Fruit fly (Drosophila melanogaster) whole organism, pupa: ENCODE measurements around the gene CG5280.
A peak's percentile ranks its signal among the peaks of the same experiment; 100 is the strongest.

Source experiments
- CG10348 ChIP-seq: fragments of 200-800 bp; sonication (Bioruptor generic); IDR thresholded peaks from 2 replicates; pipeline ENCODE4 v1.3.6; 2022; ENCODE audit warnings: missing biosample characterization, missing genetic modification characterization
- CG12605 ChIP-seq: fragments of 200-800 bp; sonication (Bioruptor generic); IDR thresholded peaks from 2 replicates; pipeline ENCODE4 v1.3.6; 2022; ENCODE audit warnings: missing biosample characterization, missing genetic modification characterization
- CG13204 ChIP-seq: fragments of 200-800 bp; sonication (Bioruptor generic); optimal IDR thresholded peaks from 2 replicates; lab custom pipeline; 2018; ENCODE audit warnings: missing biosample characterization, mild to moderate bottlenecking, missing genetic modification characterization, moderate library complexity
- CG14655 ChIP-seq: fragments of 200-800 bp; sonication (Bioruptor generic); optimal IDR thresholded peaks from 3 replicates; lab custom pipeline; 2017; ENCODE audit warnings: mild to moderate bottlenecking, missing biosample characterization, missing genetic modification reagents, missing genetic modification characterization
- CG15710 ChIP-seq: fragments of 200-800 bp; sonication (Bioruptor generic); optimal IDR thresholded peaks from 2 replicates; lab custom pipeline; 2018; ENCODE audit warnings: missing biosample characterization, mild to moderate bottlenecking, missing genetic modification characterization, moderate library complexity
- CG17806 ChIP-seq: fragments of 200-800 bp; sonication (Bioruptor generic); optimal IDR thresholded peaks from 2 replicates; lab custom pipeline; 2018; ENCODE audit warnings: missing biosample characterization, mild to moderate bottlenecking, missing genetic modification characterization, moderate library complexity
- CG32121 ChIP-seq: fragments of 200-800 bp; sonication (Bioruptor generic); IDR thresholded peaks from 2 replicates; pipeline ENCODE4 v1.3.6; 2022; ENCODE audit warnings: missing biosample characterization, missing genetic modification characterization
- CG34367 ChIP-seq: fragments of 200-800 bp; sonication (Bioruptor generic); optimal IDR thresholded peaks from 2 replicates; lab custom pipeline; 2018; ENCODE audit warnings: missing biosample characterization, mild to moderate bottlenecking, missing genetic modification characterization
- CG4496 ChIP-seq: fragments of 200-800 bp; sonication (Bioruptor generic); IDR thresholded peaks from 3 replicates; pipeline ENCODE4 v1.3.6; 2022; ENCODE audit warnings: missing biosample characterization, missing genetic modification characterization
- CG8159 ChIP-seq: fragments of 200-800 bp; sonication (Bioruptor generic); optimal IDR thresholded peaks from 3 replicates; lab custom pipeline; 2018; ENCODE audit warnings: missing biosample characterization, mild to moderate bottlenecking, missing genetic modification characterization, moderate library complexity
- CG8301 ChIP-seq: fragments of 200-800 bp; sonication (Bioruptor generic); optimal IDR thresholded peaks from 2 replicates; lab custom pipeline; 2018; ENCODE audit warnings: missing biosample characterization, mild to moderate bottlenecking, missing genetic modification characterization
- CG9948 ChIP-seq: fragments of 200-800 bp; sonication (Bioruptor generic); optimal IDR thresholded peaks from 2 replicates; lab custom pipeline; 2018; ENCODE audit warnings: missing biosample characterization, mild to moderate bottlenecking, missing genetic modification characterization, moderate library complexity
- D1 ChIP-seq: fragments of 200-800 bp; sonication (Bioruptor generic); optimal IDR thresholded peaks from 2 replicates; lab custom pipeline; 2018; ENCODE audit warnings: missing biosample characterization, mild to moderate bottlenecking, missing genetic modification characterization, moderate library complexity
- EcR ChIP-seq: fragments of 200-800 bp; sonication (Bioruptor generic); optimal IDR thresholded peaks from 3 replicates; lab custom pipeline; 2019; ENCODE audit warnings: missing biosample characterization, missing genetic modification characterization, mild to moderate bottlenecking, moderate library complexity, missing genetic modification reagents
- Ets98B ChIP-seq: fragments of 200-800 bp; sonication (Bioruptor generic); IDR thresholded peaks from 2 replicates; pipeline ENCODE4 v1.3.6; 2022; ENCODE audit warnings: missing biosample characterization, missing genetic modification characterization
- Pif1A ChIP-seq: fragments of 200-800 bp; sonication (Bioruptor generic); optimal IDR thresholded peaks from 3 replicates; lab custom pipeline; 2016; ENCODE audit warnings: missing biosample characterization, missing genetic modification characterization
- Pif1B ChIP-seq: fragments of 200-800 bp; sonication (Bioruptor generic); optimal IDR thresholded peaks from 3 replicates; lab custom pipeline; 2016; ENCODE audit warnings: missing biosample characterization, missing genetic modification characterization
- Snoo ChIP-seq: fragments of 200-800 bp; sonication (Bioruptor generic); optimal IDR thresholded peaks from 3 replicates; lab custom pipeline; 2017; ENCODE audit warnings: missing biosample characterization, mild to moderate bottlenecking, missing genetic modification characterization, inconsistent platforms
- fd96Ca ChIP-seq: fragments of 200-800 bp; sonication (Bioruptor generic); IDR thresholded peaks from 3 replicates; pipeline ENCODE4 v1.3.6; 2022; ENCODE audit warnings: missing biosample characterization, missing genetic modification characterization
- gl ChIP-seq: fragments of 200-800 bp; sonication (Bioruptor generic); optimal IDR thresholded peaks from 2 replicates; lab custom pipeline; 2018; ENCODE audit warnings: missing biosample characterization, mild to moderate bottlenecking, missing genetic modification characterization
- rn ChIP-seq: fragments of 200-800 bp; sonication (Bioruptor generic); IDR thresholded peaks from 2 replicates; pipeline ENCODE4 v1.3.6; 2022; ENCODE audit warnings: missing biosample characterization, missing genetic modification characterization

Gene CG5280

DNA sequence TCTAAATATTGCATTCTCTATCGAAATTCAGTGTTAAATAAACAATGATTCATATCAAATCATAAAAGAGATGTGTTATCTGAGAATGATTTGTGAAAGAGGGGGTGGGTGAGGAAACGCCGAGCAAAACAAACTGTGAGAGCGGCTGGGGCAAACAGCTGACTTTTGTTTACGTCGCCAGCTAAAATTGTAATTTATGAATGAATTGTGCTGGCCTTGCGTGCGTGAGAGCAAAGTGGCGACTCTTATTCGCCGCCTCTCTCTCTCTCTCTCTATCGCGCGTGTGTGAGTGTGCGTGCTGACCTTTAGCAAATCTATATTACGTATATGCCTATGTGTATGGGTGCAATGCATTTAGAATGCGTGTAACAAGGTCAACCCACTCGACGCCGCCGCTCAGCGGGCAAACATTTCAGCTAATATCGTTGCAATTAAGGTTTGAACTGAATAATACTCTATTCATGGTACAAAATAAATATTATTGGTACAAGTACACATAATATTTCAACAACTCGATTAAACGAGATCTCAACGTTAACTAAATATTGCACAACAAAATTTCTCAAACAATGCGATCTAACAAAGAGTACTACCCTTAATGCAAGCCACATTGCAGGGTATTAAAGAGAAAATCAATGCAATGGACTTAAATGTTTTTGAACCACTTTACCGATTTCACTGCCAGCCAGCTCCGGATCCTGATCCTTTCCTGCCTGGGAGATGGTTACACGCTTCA lies 11.2 kb downstream of the CG5280 start:
- peak; percentile 8 for TF ChIP-seq CG9948
- no peak for TF ChIP-seq Pif1A
- peak; percentile 74 for TF ChIP-seq Ets98B (GFP tag; lab: Robert Waterston, UW)
- no peak for TF ChIP-seq CG13204 (GFP tag; lab: Kevin White, UChicago)
- peak; percentile 83; the same call in 2 of the 3 replicates for TF ChIP-seq CG4496 (GFP tag; lab: Robert Waterston, UW)
- TF ChIP-seq CG17806: no peak
- TF ChIP-seq CG10348 (GFP tag; lab: Robert Waterston, UW): peak; percentile 47; the same call in 1 of the 2 replicates
- TF ChIP-seq fd96Ca (GFP tag; lab: Robert Waterston, UW): peak; percentile 73; the same call in 2 of the 3 replicates
- TF ChIP-seq CG34367 (tag; lab: Kevin White, UChicago): no peak
- TF ChIP-seq CG32121 (GFP tag; lab: Robert Waterston, UW): peak; percentile 84
- TF ChIP-seq CG14655: no peak
- peak; percentile 40 for TF ChIP-seq CG12605 (GFP tag; lab: Robert Waterston, UW)
- TF ChIP-seq CG15710 (tag; lab: Kevin White, UChicago): no peak
- peak; percentile 70 for TF ChIP-seq EcR (GFP tag; lab: Kevin White, UChicago)
- peak; percentile 3 for TF ChIP-seq CG8301 (tag; lab: Kevin White, UChicago)
- no peak for TF ChIP-seq Pif1B (GFP tag; lab: Kevin White, UChicago)
- no peak for TF ChIP-seq CG8159 (tag; lab: Kevin White, UChicago)
- no peak for TF ChIP-seq D1 (tag; lab: Kevin White, UChicago)
- no peak for TF ChIP-seq rn (GFP tag; lab: Robert Waterston, UW)
- no peak for TF ChIP-seq gl (tag; lab: Kevin White, UChicago)
- TF ChIP-seq Snoo (tag; lab: Kevin White, UChicago): no peak

DNA sequence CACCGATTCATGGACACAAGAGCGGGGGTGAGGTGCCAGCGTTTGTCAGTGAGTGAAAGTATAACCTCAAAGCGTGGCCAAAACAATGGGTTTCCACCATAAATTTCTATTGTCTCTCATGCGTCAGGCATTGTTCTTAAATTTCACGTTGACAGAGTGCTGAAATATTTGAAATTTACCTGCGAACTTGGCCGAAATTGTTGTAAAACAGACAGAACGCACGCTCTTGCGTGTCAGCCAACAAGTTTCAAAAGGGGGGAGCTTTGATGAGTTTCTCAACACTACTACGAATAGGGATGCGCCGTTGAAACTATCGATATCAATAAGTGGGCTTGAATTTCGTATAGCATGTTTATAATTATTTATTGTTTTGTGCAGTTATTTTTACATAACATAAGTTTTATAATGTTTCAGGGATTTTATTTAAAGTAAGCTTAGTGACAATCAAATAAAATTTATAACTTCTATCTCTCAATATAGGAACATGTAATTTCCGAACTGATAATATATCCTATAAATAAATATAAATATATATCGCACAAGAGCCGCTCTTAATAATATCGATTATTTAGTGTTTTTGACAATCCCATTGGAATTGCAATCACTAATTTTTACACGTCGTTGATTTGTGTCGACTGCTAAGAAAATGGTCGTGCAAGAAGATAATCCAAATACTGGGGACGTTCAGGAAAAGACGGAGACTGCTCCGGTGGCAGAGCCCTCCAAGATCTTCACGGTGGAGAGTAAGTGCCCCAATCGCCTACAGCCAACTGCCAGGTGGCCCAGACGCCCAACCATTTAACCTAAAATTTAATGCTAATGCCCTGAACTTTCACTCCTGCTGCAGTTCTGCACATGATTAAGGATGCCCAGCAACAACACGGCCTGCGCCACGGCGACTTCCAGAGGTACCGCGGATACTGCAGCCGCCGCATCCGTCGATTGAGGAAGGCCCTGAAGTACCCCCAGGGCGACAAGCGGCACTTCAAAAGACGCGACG lies 15.2 kb downstream of the CG5280 start, which contains the start of the genes pix and Srp68:
Gene pix (minus strand): TSS at position 288 of the 1,000 bp plus-strand sequence.
Gene Srp68 (plus strand): TSS at position 569 of the 1,000 bp plus-strand sequence.
- TF ChIP-seq CG32121 (GFP tag; lab: Robert Waterston, UW): peak; percentile 30; the same call in 1 of the 2 replicates
- TF ChIP-seq Pif1B (GFP tag; lab: Kevin White, UChicago): no peak
- no peak for TF ChIP-seq CG8301 (tag; lab: Kevin White, UChicago)
- TF ChIP-seq Ets98B (GFP tag; lab: Robert Waterston, UW): no peak
- peak; percentile 59; the same call in 1 of the 3 replicates for TF ChIP-seq fd96Ca (GFP tag; lab: Robert Waterston, UW)
- no peak for TF ChIP-seq CG13204 (GFP tag; lab: Kevin White, UChicago)
- no peak for TF ChIP-seq CG4496 (GFP tag; lab: Robert Waterston, UW)
- TF ChIP-seq CG17806: peak; percentile 24
- TF ChIP-seq CG15710 (tag; lab: Kevin White, UChicago): peak; percentile 65
- TF ChIP-seq D1 (tag; lab: Kevin White, UChicago): no peak
- no peak for TF ChIP-seq rn (GFP tag; lab: Robert Waterston, UW)
- no peak for TF ChIP-seq Pif1A
- peak; percentile 47 for TF ChIP-seq CG9948
- TF ChIP-seq gl (tag; lab: Kevin White, UChicago): no peak
- no peak for TF ChIP-seq CG34367 (tag; lab: Kevin White, UChicago)
- no peak for TF ChIP-seq EcR (GFP tag; lab: Kevin White, UChicago)
- TF ChIP-seq CG14655: no peak
- 0 out of 2 replicates have a peak, but pooled peaks have one; percentile 25 for TF ChIP-seq CG12605 (GFP tag; lab: Robert Waterston, UW)
- peak; percentile 63 for TF ChIP-seq CG8159 (tag; lab: Kevin White, UChicago)
- TF ChIP-seq CG10348 (GFP tag; lab: Robert Waterston, UW): no peak
- TF ChIP-seq Snoo (tag; lab: Kevin White, UChicago): peak; percentile 34

DNA sequence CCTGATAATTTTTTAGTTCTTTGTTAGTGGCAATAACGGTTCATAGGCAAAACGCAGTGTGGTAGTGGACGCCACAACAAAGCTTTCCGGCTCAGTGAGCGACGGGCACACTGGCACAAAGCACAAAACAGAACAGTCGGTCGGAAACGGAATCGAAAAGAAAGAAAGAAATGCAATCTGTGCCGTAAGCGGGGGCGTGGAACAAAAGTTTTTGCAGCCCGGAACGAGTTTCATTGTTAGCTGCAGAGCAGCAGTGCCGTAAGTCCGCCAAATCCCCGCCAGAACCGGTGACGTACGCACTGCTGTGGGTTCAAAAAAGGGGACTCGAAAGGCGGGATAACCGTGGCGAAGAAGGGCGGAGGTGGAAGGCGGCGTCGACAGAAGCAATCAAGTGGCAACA lies 21.6 kb downstream of the CG5280 start, which contains the start of gene CG5026:
Gene CG5026 (plus strand): TSS at position 92 of the 400 bp plus-strand sequence.
- TF ChIP-seq CG32121 (GFP tag; lab: Robert Waterston, UW) (no peak), EcR (GFP tag; lab: Kevin White, UChicago) (peak; percentile 2), CG8159 (tag; lab: Kevin White, UChicago) (no peak)

DNA sequence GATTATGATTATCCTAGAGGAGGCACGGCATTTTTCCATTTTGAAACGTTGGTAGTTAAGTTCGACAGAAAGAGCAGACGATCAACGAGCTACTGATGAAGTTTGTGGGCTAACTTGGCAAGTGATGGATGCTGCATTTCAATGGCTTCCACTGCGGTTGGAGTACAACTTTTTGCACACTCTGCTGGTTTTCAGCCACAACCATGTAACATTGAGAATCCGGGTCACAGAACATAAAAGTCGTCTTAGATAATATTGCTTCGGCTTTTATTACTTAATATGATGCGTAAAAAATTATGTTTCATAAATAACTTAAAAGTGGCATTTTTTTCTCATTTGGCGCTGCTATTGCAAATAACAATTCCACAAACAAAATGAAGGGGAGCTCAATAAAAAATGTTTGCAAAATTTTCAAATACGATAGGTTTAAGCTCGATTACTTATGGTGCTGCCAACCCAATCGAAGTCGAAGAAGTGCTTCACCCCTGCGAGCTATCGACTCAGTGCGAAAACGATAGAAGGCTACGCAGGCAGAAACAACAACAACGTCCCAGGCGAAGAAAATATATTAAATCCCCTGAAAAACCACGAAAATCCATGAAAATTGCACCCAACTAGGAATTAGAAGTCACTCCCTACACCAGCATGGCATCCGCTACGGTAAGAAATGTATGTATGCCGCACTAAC lies 23.6 kb downstream of the CG5280 start, which contains the start of the genes CG5653 and CG5021:
Gene CG5653 (minus strand): TSS at position 51 of the 688 bp plus-strand sequence.
Gene CG5021 (plus strand): TSS at position 506 of the 688 bp plus-strand sequence.
- no peak for TF ChIP-seq fd96Ca (GFP tag; lab: Robert Waterston, UW)
- no peak for TF ChIP-seq CG13204 (GFP tag; lab: Kevin White, UChicago)
- TF ChIP-seq CG4496 (GFP tag; lab: Robert Waterston, UW): no peak
- TF ChIP-seq gl (tag; lab: Kevin White, UChicago): peak; percentile 3
- TF ChIP-seq CG8159 (tag; lab: Kevin White, UChicago): no peak
